Worm (Caenorhabditis elegans) whole organism, late embryonic: ENCODE data around the gene B0294.1.

Experiments used
- C08G9.2 ChIP-seq: sonication (generic microtip); optimal IDR thresholded peaks from 2 replicates; lab custom pipeline; 2016; ENCODE audit warnings: mild to moderate bottlenecking, missing genetic modification characterization, moderate library complexity, missing compliant biosample characterization
- F13H6.1 ChIP-seq: sonication (generic microtip); optimal IDR thresholded peaks from 2 replicates; lab custom pipeline; 2016; ENCODE audit warnings: missing genetic modification characterization, missing compliant biosample characterization
- T23F11.4 ChIP-seq: fragments of 200-800 bp; sonication (Bioruptor generic); optimal IDR thresholded peaks from 2 replicates; lab custom pipeline; 2018; ENCODE audit warnings: mild to moderate bottlenecking, missing genetic modification characterization, missing compliant biosample characterization
- Y22D7AL.16 ChIP-seq: sonication (generic microtip); optimal IDR thresholded peaks from 2 replicates; lab custom pipeline; 2016; ENCODE audit warnings: missing genetic modification characterization, missing compliant biosample characterization
- ahr-1 ChIP-seq: sonication (generic microtip); optimal IDR thresholded peaks from 2 replicates; lab custom pipeline; 2016; ENCODE audit warnings: missing genetic modification characterization, missing compliant biosample characterization
- ama-1 ChIP-seq: fragments of 150-350 bp; optimal IDR thresholded peaks from 2 replicates; lab custom pipeline; 2014
- ceh-14 ChIP-seq: sonication (generic microtip); optimal IDR thresholded peaks from 2 replicates; lab custom pipeline; 2016; ENCODE audit warnings: missing genotype, missing genetic modification characterization, missing compliant biosample characterization
- ceh-18 ChIP-seq: sonication (generic microtip); optimal IDR thresholded peaks from 2 replicates; lab custom pipeline; 2016; ENCODE audit warnings: missing genetic modification characterization, missing compliant biosample characterization
- ceh-19 ChIP-seq: fragments of 200-800 bp; sonication (Bioruptor generic); optimal IDR thresholded peaks from 2 replicates; lab custom pipeline; 2018; ENCODE audit warnings: mild to moderate bottlenecking, missing genetic modification characterization, missing compliant biosample characterization
- ceh-2 ChIP-seq: sonication (generic microtip); optimal IDR thresholded peaks from 2 replicates; lab custom pipeline; 2016; ENCODE audit warnings: missing genotype, missing genetic modification characterization, missing compliant biosample characterization
- ceh-22 ChIP-seq: sonication (generic microtip); optimal IDR thresholded peaks from 2 replicates; lab custom pipeline; 2017; ENCODE audit warnings: missing biosample characterization, missing genetic modification characterization
- ceh-31 ChIP-seq: sonication (generic microtip); optimal IDR thresholded peaks from 2 replicates; lab custom pipeline; 2016; ENCODE audit warnings: missing genetic modification characterization, missing compliant biosample characterization
- ceh-45 ChIP-seq: fragments of 200-800 bp; sonication (Bioruptor generic); IDR thresholded peaks from 2 replicates; pipeline ENCODE4 v1.3.6; 2022; ENCODE audit warnings: missing genetic modification reagents, missing genetic modification characterization, missing compliant biosample characterization
- ceh-9 ChIP-seq: sonication (generic microtip); optimal IDR thresholded peaks from 2 replicates; lab custom pipeline; 2016; ENCODE audit warnings: mild to moderate bottlenecking, missing genetic modification characterization, inconsistent platforms, missing compliant biosample characterization
- che-1 ChIP-seq: sonication (generic microtip); optimal IDR thresholded peaks from 2 replicates; lab custom pipeline; 2016; ENCODE audit warnings: mild to moderate bottlenecking, missing genetic modification characterization, missing compliant biosample characterization
- dmd-4 ChIP-seq: sonication (generic microtip); optimal IDR thresholded peaks from 2 replicates; lab custom pipeline; 2016; ENCODE audit warnings: borderline replicate concordance, missing genetic modification characterization, missing compliant biosample characterization
- dve-1 ChIP-seq: sonication (generic microtip); optimal IDR thresholded peaks from 2 replicates; lab custom pipeline; 2017; ENCODE audit warnings: antibody characterized with exemption, mild to moderate bottlenecking, missing genetic modification characterization, missing compliant biosample characterization
- elt-2 ChIP-seq: sonication (generic microtip); optimal IDR thresholded peaks from 2 replicates; lab custom pipeline; 2016; ENCODE audit warnings: missing genetic modification reagents, missing genetic modification characterization, missing compliant biosample characterization
- elt-4 ChIP-seq: sonication (generic microtip); optimal IDR thresholded peaks from 2 replicates; lab custom pipeline; 2016; ENCODE audit warnings: missing genetic modification characterization, missing compliant biosample characterization
- eyg-1 ChIP-seq: sonication (generic microtip); optimal IDR thresholded peaks from 2 replicates; lab custom pipeline; 2016; ENCODE audit warnings: missing genotype, missing genetic modification characterization, missing compliant biosample characterization
- fax-1 ChIP-seq: sonication (generic microtip); optimal IDR thresholded peaks from 2 replicates; lab custom pipeline; 2016; ENCODE audit warnings: missing genotype, missing genetic modification characterization, missing compliant biosample characterization
- fkh-10 ChIP-seq: fragments of 150-350 bp; optimal IDR thresholded peaks from 2 replicates; lab custom pipeline; 2014; ENCODE audit warnings: missing biosample characterization, missing genetic modification reagents, missing genetic modification characterization
- fkh-6 ChIP-seq: sonication (generic microtip); optimal IDR thresholded peaks from 2 replicates; lab custom pipeline; 2016; ENCODE audit warnings: missing genetic modification characterization, missing compliant biosample characterization
- gmeb-2 ChIP-seq: sonication (generic microtip); optimal IDR thresholded peaks from 2 replicates; lab custom pipeline; 2016; ENCODE audit warnings: missing genetic modification characterization, inconsistent platforms, missing compliant biosample characterization
- hlh-30 ChIP-seq: sonication (generic microtip); optimal IDR thresholded peaks from 2 replicates; lab custom pipeline; 2017; ENCODE audit warnings: antibody characterized with exemption, missing genetic modification characterization, missing compliant biosample characterization; ENCODE audit not compliant: insufficient read depth
- hlh-8 ChIP-seq: sonication (generic microtip); optimal IDR thresholded peaks from 2 replicates; lab custom pipeline; 2016; ENCODE audit warnings: missing genotype, missing genetic modification characterization, missing compliant biosample characterization
- lin-11 ChIP-seq: fragments of 200-800 bp; sonication (Bioruptor generic); optimal IDR thresholded peaks from 2 replicates; lab custom pipeline; 2018; ENCODE audit warnings: mild to moderate bottlenecking, missing genetic modification characterization, missing compliant biosample characterization
- madf-2 ChIP-seq: sonication (generic microtip); optimal IDR thresholded peaks from 2 replicates; lab custom pipeline; 2017; ENCODE audit warnings: missing genetic modification characterization, missing compliant biosample characterization
- nfya-1 ChIP-seq: sonication (generic microtip); optimal IDR thresholded peaks from 2 replicates; lab custom pipeline; 2017; ENCODE audit warnings: missing genetic modification characterization, mild to moderate bottlenecking, missing compliant biosample characterization, antibody characterized with exemption, moderate library complexity
- nhr-11 ChIP-seq: fragments of 150-350 bp; optimal IDR thresholded peaks from 2 replicates; lab custom pipeline; 2014; ENCODE audit warnings: missing biosample characterization, missing genetic modification characterization
- npax-4 ChIP-seq: sonication (generic microtip); optimal IDR thresholded peaks from 2 replicates; lab custom pipeline; 2016; ENCODE audit warnings: missing genetic modification characterization, missing compliant biosample characterization
- pax-1 ChIP-seq: fragments of 150-350 bp; optimal IDR thresholded peaks from 2 replicates; lab custom pipeline; 2014; ENCODE audit warnings: missing biosample characterization, missing genetic modification characterization
- pha-2 ChIP-seq: sonication (generic microtip); optimal IDR thresholded peaks from 2 replicates; lab custom pipeline; 2017; ENCODE audit warnings: mild to moderate bottlenecking, missing genetic modification characterization, missing compliant biosample characterization
- pha-4 ChIP-seq: fragments of 150-350 bp; optimal IDR thresholded peaks from 2 replicates; lab custom pipeline; 2018; ENCODE audit warnings: missing biosample characterization, missing genetic modification reagents, missing genetic modification characterization
- pqm-1 ChIP-seq: sonication (generic microtip); optimal IDR thresholded peaks from 2 replicates; lab custom pipeline; 2016; ENCODE audit warnings: missing genetic modification characterization, missing compliant biosample characterization
- pros-1 ChIP-seq: fragments of 150-350 bp; optimal IDR thresholded peaks from 2 replicates; lab custom pipeline; 2014; ENCODE audit warnings: missing biosample characterization, missing genetic modification reagents, missing genetic modification characterization
- rnt-1 ChIP-seq: sonication (generic microtip); optimal IDR thresholded peaks from 2 replicates; lab custom pipeline; 2016; ENCODE audit warnings: missing genetic modification characterization, missing compliant biosample characterization
- sdc-2 ChIP-seq: sonication (generic microtip); optimal IDR thresholded peaks from 2 replicates; lab custom pipeline; 2016; ENCODE audit warnings: missing genotype, missing genetic modification characterization, missing compliant biosample characterization
- sox-2 ChIP-seq: fragments of 200-800 bp; sonication (Bioruptor generic); IDR thresholded peaks from 2 replicates; pipeline ENCODE4 v1.3.6; 2022; ENCODE audit warnings: missing genetic modification reagents, missing genetic modification characterization, missing compliant biosample characterization
- sox-4 ChIP-seq: sonication (generic microtip); optimal IDR thresholded peaks from 2 replicates; lab custom pipeline; 2017; ENCODE audit warnings: mild to moderate bottlenecking, missing genetic modification characterization, inconsistent platforms, missing compliant biosample characterization
- syd-9 ChIP-seq: sonication (generic microtip); optimal IDR thresholded peaks from 2 replicates; lab custom pipeline; 2016; ENCODE audit warnings: mild to moderate bottlenecking, missing genetic modification characterization, moderate library complexity, missing compliant biosample characterization
- tbx-2 ChIP-seq: sonication (generic microtip); optimal IDR thresholded peaks from 2 replicates; lab custom pipeline; 2016; ENCODE audit warnings: missing genetic modification characterization, missing compliant biosample characterization
- unc-3 ChIP-seq, 2 experiments: fragments of 200-800 bp in 1 of 2; sonication (Bioruptor generic) in 1 of 2; sonication (generic microtip) in 1 of 2; conservative IDR thresholded peaks in 1 of 2; optimal IDR thresholded peaks in 1 of 2; 2 replicates each; pipeline versions ENCODE4 v1.3.6 to Lab custom; 2016 to 2022; ENCODE audit warnings: missing compliant biosample characterization in 2 of 2, missing genetic modification characterization in 2 of 2, missing genetic modification reagents in 1 of 2
- unc-42 ChIP-seq: sonication (generic microtip); optimal IDR thresholded peaks from 2 replicates; lab custom pipeline; 2016; ENCODE audit warnings: missing genotype, missing genetic modification characterization, missing compliant biosample characterization
- unc-55 ChIP-seq: sonication (generic microtip); optimal IDR thresholded peaks from 2 replicates; lab custom pipeline; 2017; ENCODE audit warnings: missing biosample characterization, missing genetic modification reagents, missing genetic modification characterization
- zip-5 ChIP-seq: sonication (generic microtip); optimal IDR thresholded peaks from 2 replicates; lab custom pipeline; 2016; ENCODE audit warnings: missing genetic modification characterization, missing compliant biosample characterization

B0294.1 gene

DNA sequence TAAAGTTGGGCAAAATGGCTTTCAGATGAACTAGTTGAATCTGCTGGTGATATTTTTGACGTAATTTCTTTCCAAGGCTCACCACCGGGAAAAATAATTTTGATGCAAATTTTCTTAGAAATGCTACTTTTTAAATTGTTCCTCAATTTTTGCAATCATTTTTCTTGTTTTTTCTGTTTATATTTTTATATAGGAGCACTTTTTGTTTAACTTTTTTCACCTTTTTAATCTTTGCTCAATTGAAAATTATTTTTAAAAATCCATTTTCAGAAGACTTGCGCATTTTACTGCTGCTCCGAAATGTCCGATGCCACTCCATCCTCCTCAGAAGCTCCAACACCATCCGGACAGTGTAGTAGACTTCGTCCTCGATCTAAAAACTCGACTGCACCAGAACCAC is 20.0 kb upstream of the B0294.1 start, which contains the start of gene dot-1.5:
dot-1.5 (plus strand) TSS at position 301 of the 400 bp plus-strand sequence.
- no peak for TF ChIP-seq ceh-14 (tag; lab: Kevin White, UChicago)
- TF ChIP-seq fkh-10 (GFP tag; lab: Kevin White, UChicago) = no peak
- TF ChIP-seq ceh-19 (GFP tag; lab: Kevin White, UChicago) = no peak
- no peak for TF ChIP-seq dmd-4 (tag; lab: Kevin White, UChicago)
- no peak for TF ChIP-seq hlh-8 (tag; lab: Kevin White, UChicago)
- TF ChIP-seq syd-9 (tag; lab: Kevin White, UChicago) = no peak
- no peak for TF ChIP-seq lin-11 (tag; lab: Kevin White, UChicago)
- TF ChIP-seq fkh-6 (tag; lab: Kevin White, UChicago) = no peak
- no peak for TF ChIP-seq gmeb-2 (tag; lab: Kevin White, UChicago)
- TF ChIP-seq eyg-1 = no peak
- TF ChIP-seq hlh-30 (tag; lab: Kevin White, UChicago) = no peak
- no peak for TF ChIP-seq zip-5 (tag; lab: Kevin White, UChicago)
- TF ChIP-seq, all 69 proteins: peak for 0

DNA sequence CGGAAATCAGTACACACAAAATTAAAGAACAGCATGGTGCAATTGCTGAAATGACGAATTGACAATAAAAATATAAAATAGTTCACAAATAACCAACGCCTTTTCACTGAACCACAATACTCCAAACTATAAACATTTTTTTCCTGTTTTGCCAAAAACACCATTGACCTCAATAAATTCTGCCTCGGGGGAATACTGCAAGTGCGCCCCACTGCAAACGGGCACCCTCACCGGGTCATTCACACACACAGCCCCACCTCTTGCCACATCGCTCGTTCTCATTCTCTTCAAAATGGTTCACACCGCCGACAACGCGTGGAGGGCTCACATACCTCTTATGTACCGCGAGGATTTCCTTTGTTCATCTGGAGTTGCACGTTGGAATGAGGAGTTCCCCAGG is 17.9 kb upstream of the B0294.1 start, which contains the start of gene rgs-9:
rgs-9 (plus strand) TSS at position 237 of the 400 bp plus-strand sequence.
- no peak for TF ChIP-seq gmeb-2 (tag; lab: Kevin White, UChicago)
- no peak for TF ChIP-seq rnt-1
- TF ChIP-seq pha-2 = no peak
- no peak for TF ChIP-seq dmd-4 (tag; lab: Kevin White, UChicago)
- no peak for TF ChIP-seq ceh-19 (GFP tag; lab: Kevin White, UChicago)
- no peak for TF ChIP-seq madf-2 (tag; lab: Kevin White, UChicago)
- no peak for TF ChIP-seq unc-55 (GFP tag; lab: Kevin White, UChicago)
- no peak for TF ChIP-seq fkh-10 (GFP tag; lab: Kevin White, UChicago)
- no peak for TF ChIP-seq pha-4 (tag; lab: Kevin White, UChicago)
- no peak for TF ChIP-seq unc-42 (tag; lab: Kevin White, UChicago)
- TF ChIP-seq nhr-11 (tag; lab: Kevin White, UChicago) = no peak
- no peak for TF ChIP-seq sdc-2 (tag; lab: Kevin White, UChicago)
- no peak for TF ChIP-seq unc-3 (GFP tag; conservative IDR thresholded peaks at IDR 0.05; lab: Robert Waterston, UW)
- TF ChIP-seq unc-3 (tag; optimal IDR thresholded peaks at IDR 0.05; lab: Kevin White, UChicago) = no peak
- no peak for TF ChIP-seq ceh-2 (tag; lab: Kevin White, UChicago)
- no peak for TF ChIP-seq Y22D7AL.16
- no peak for TF ChIP-seq T23F11.4 (GFP tag; lab: Kevin White, UChicago)
- no peak for TF ChIP-seq ama-1 (lab: Kevin White, UChicago)

DNA sequence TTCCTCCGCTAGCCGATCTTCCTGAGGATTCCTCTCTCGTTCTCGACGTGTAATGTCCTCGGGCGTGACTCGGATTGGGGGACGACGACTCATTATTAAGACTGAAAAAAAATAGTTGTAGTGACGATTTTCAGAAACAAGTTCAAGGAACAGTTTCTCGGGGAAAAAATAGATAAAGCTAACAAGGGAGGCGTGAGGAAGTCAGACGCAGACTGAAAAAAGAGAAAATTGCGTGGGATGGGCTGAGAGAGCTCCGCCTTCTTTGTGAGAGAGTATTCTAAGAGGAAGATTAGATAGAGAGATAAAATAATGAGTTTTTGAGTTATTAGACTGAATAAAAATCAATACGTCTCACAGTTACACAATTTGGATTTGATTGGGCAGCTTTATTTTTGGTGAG is 16.1 kb upstream of the B0294.1 start, which contains the start of gene ZC53.1:
ZC53.1 (minus strand) TSS at position 101 of the 400 bp plus-strand sequence.
- TF ChIP-seq ceh-22 (tag; lab: Kevin White, UChicago) (no peak), sox-4 (tag; lab: Kevin White, UChicago) (no peak), pqm-1 (no peak), npax-4 (tag; lab: Kevin White, UChicago) (no peak)
- TF ChIP-seq, all 69 proteins: peak for 0

DNA sequence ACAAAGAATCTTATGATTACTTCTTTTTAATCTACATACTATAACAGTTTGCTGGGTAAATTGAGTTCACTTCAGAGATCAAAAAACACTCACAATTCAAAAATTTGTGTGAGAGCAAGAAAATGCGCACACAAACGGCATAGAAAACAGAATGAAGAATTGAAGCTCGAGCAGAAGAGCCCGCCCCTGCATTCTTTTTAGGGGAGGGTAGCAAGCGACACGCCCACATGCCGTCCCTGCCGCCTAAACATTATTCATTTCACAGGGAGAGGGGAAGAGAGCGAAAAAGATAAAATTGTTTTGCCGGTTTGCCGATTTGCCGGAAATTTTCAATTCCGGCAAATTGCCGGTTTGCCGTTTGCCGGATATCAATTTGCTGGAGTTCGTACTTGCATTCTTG is 12.2 kb upstream of the B0294.1 start:
- TF ChIP-seq unc-42 (tag; lab: Kevin White, UChicago) (peak; percentile 24), sox-2 (GFP tag; lab: Robert Waterston, UW) (no peak), dve-1 (no peak), ceh-18 (peak; percentile 64), che-1 (tag; lab: Kevin White, UChicago) (no peak), ceh-9 (tag; lab: Kevin White, UChicago) (no peak), ceh-31 (peak; percentile 75), tbx-2 (tag; lab: Kevin White, UChicago) (peak; percentile 27), ceh-2 (tag; lab: Kevin White, UChicago) (no peak), C08G9.2 (tag; lab: Kevin White, UChicago) (peak; percentile 39), pax-1 (tag; lab: Kevin White, UChicago) (no peak), ahr-1 (tag; lab: Kevin White, UChicago) (no peak), pros-1 (tag; lab: Kevin White, UChicago) (no peak), elt-4 (tag; lab: Kevin White, UChicago) (no peak), madf-2 (tag; lab: Kevin White, UChicago) (no peak), T23F11.4 (GFP tag; lab: Kevin White, UChicago) (no peak), fax-1 (tag; lab: Kevin White, UChicago) (no peak), F13H6.1 (no peak), ceh-45 (GFP tag; lab: Robert Waterston, UW) (no peak), sdc-2 (tag; lab: Kevin White, UChicago) (peak; percentile 99), elt-2 (tag; lab: Kevin White, UChicago) (no peak), pha-2 (no peak), nfya-1 (tag; lab: Kevin White, UChicago) (peak; percentile 50)
